Worm (Caenorhabditis elegans) whole organism, young adult: ENCODE results near the gene lgc-24.

ENCODE experiments used
- B0019.2 ChIP-seq: fragments of 200-800 bp; sonication (Bioruptor generic); conservative IDR thresholded peaks from 2 replicates; pipeline ENCODE4 v1.3.6; 2022; ENCODE audit warnings: missing genetic modification reagents, missing genetic modification characterization, missing compliant biosample characterization
- B0035.1 ChIP-seq: sonication (generic microtip); optimal IDR thresholded peaks from 2 replicates; lab custom pipeline; 2016; ENCODE audit warnings: missing genetic modification characterization, mild to moderate bottlenecking, missing compliant biosample characterization, missing genotype, missing genetic modification reagents
- B0336.3 ChIP-seq: fragments of 200-800 bp; sonication (Bioruptor generic); IDR thresholded peaks from 2 replicates; pipeline ENCODE4 v1.3.6; 2022; ENCODE audit warnings: missing genetic modification characterization, missing compliant biosample characterization
- C17E4.6 ChIP-seq: fragments of 200-800 bp; sonication (Bioruptor generic); IDR thresholded peaks from 2 replicates; pipeline ENCODE4 v1.3.6; 2022; ENCODE audit warnings: missing genetic modification reagents, missing genetic modification characterization, missing compliant biosample characterization
- F52B5.7 ChIP-seq: sonication (generic microtip); optimal IDR thresholded peaks from 2 replicates; lab custom pipeline; 2016; ENCODE audit warnings: mild to moderate bottlenecking, missing genetic modification characterization, missing compliant biosample characterization
- F57C9.4 ChIP-seq: sonication (generic microtip); optimal IDR thresholded peaks from 2 replicates; lab custom pipeline; 2017; ENCODE audit warnings: mild to moderate bottlenecking, missing genetic modification characterization, missing compliant biosample characterization
- K11D2.4 ChIP-seq: fragments of 200-800 bp; sonication (Bioruptor generic); IDR thresholded peaks from 2 replicates; pipeline ENCODE4 v1.3.6; 2022; ENCODE audit warnings: missing genetic modification reagents, missing genetic modification characterization, missing compliant biosample characterization
- K12H6.12 ChIP-seq: fragments of 200-800 bp; sonication (Bioruptor generic); optimal IDR thresholded peaks from 2 replicates; lab custom pipeline; 2018; ENCODE audit warnings: mild to moderate bottlenecking, missing genetic modification characterization, missing compliant biosample characterization
- T07F8.4 ChIP-seq: sonication (generic microtip); optimal IDR thresholded peaks from 2 replicates; lab custom pipeline; 2016; ENCODE audit warnings: mild to moderate bottlenecking, missing genetic modification characterization, moderate library complexity, missing compliant biosample characterization
- Y53F4B.3 ChIP-seq: fragments of 200-800 bp; sonication (Bioruptor generic); IDR thresholded peaks from 2 replicates; pipeline ENCODE4 v1.3.6; 2022; ENCODE audit warnings: missing genetic modification reagents, missing genetic modification characterization, missing compliant biosample characterization
- Y56A3A.18 ChIP-seq: fragments of 200-800 bp; sonication (Bioruptor generic); IDR thresholded peaks from 2 replicates; pipeline ENCODE4 v1.3.6; 2022; ENCODE audit warnings: missing genetic modification reagents, missing genetic modification characterization, missing compliant biosample characterization
- ama-1 ChIP-seq, 3 experiments: fragments of 150-350 bp in 1 of 3; sonication (generic microtip) in 2 of 3; optimal IDR thresholded peaks; 2 replicates each; lab custom pipeline; 2014 to 2018; ENCODE audit warnings: missing biosample characterization in 2 of 3, missing genetic modification characterization in 2 of 3, missing genetic modification reagents in 2 of 3
- aptf-3 ChIP-seq: fragments of 200-800 bp; sonication (Bioruptor generic); IDR thresholded peaks from 2 replicates; pipeline ENCODE4 v1.3.6; 2022; ENCODE audit warnings: missing genetic modification characterization, missing compliant biosample characterization
- attf-3 ChIP-seq: fragments of 200-800 bp; sonication (Bioruptor generic); conservative IDR thresholded peaks from 2 replicates; pipeline ENCODE4 v1.3.6; 2022; ENCODE audit warnings: missing genetic modification reagents, missing genetic modification characterization, missing compliant biosample characterization
- attf-6 ChIP-seq: fragments of 200-800 bp; sonication (Bioruptor generic); IDR thresholded peaks from 2 replicates; pipeline ENCODE4 v1.3.6; 2022; ENCODE audit warnings: missing genetic modification reagents, missing genetic modification characterization, missing compliant biosample characterization
- bed-2 ChIP-seq: fragments of 200-800 bp; sonication (Bioruptor generic); IDR thresholded peaks from 2 replicates; pipeline ENCODE4 v1.3.6; 2022; ENCODE audit warnings: missing genetic modification reagents, missing genetic modification characterization, missing compliant biosample characterization
- ccch-3 ChIP-seq: fragments of 200-800 bp; sonication (Bioruptor generic); optimal IDR thresholded peaks from 2 replicates; lab custom pipeline; 2018; ENCODE audit warnings: mild to moderate bottlenecking, missing genetic modification characterization, missing compliant biosample characterization
- cebp-1 ChIP-seq, 2 experiments: fragments of 200-800 bp in 1 of 2; sonication (Bioruptor generic) in 1 of 2; sonication (generic microtip) in 1 of 2; IDR thresholded peaks in 1 of 2; optimal IDR thresholded peaks in 1 of 2; 2 replicates each; pipeline versions ENCODE4 v1.3.6 to Lab custom; 2017 to 2022; ENCODE audit warnings: missing compliant biosample characterization in 2 of 2, missing genetic modification characterization in 2 of 2, mild to moderate bottlenecking in 1 of 2, missing genetic modification reagents in 1 of 2, moderate library complexity in 1 of 2
- ceh-100 ChIP-seq: fragments of 200-800 bp; sonication (Bioruptor generic); IDR thresholded peaks from 2 replicates; pipeline ENCODE4 v1.3.6; 2022; ENCODE audit warnings: missing genetic modification reagents, missing genetic modification characterization, missing compliant biosample characterization
- ceh-58 ChIP-seq: fragments of 200-800 bp; sonication (Bioruptor generic); IDR thresholded peaks from 2 replicates; pipeline ENCODE4 v1.3.6; 2022; ENCODE audit warnings: missing genetic modification characterization, missing compliant biosample characterization
- ceh-91 ChIP-seq: fragments of 200-800 bp; sonication (Bioruptor generic); IDR thresholded peaks from 2 replicates; pipeline ENCODE4 v1.3.6; 2022; ENCODE audit warnings: missing genetic modification reagents, missing genetic modification characterization, missing compliant biosample characterization
- chd-7 ChIP-seq: sonication (generic microtip); optimal IDR thresholded peaks from 2 replicates; lab custom pipeline; 2016; ENCODE audit warnings: mild to moderate bottlenecking, missing genetic modification characterization, moderate library complexity, missing compliant biosample characterization
- die-1 ChIP-seq: sonication (generic microtip); optimal IDR thresholded peaks from 2 replicates; lab custom pipeline; 2016; ENCODE audit warnings: missing genotype, mild to moderate bottlenecking, missing genetic modification characterization, missing compliant biosample characterization
- dox-1 ChIP-seq: fragments of 200-800 bp; sonication (Bioruptor generic); IDR thresholded peaks from 2 replicates; pipeline ENCODE4 v1.3.6; 2022; ENCODE audit warnings: missing genetic modification reagents, missing genetic modification characterization, missing compliant biosample characterization
- gei-17 ChIP-seq: fragments of 200-800 bp; sonication (Bioruptor generic); optimal IDR thresholded peaks from 2 replicates; lab custom pipeline; 2018; ENCODE audit warnings: mild to moderate bottlenecking, missing genetic modification characterization, missing compliant biosample characterization
- hlh-12 ChIP-seq: sonication (generic microtip); optimal IDR thresholded peaks from 2 replicates; lab custom pipeline; 2016; ENCODE audit warnings: missing genetic modification characterization, missing compliant biosample characterization
- hlh-26 ChIP-seq: fragments of 200-800 bp; sonication (Bioruptor generic); conservative IDR thresholded peaks from 2 replicates; pipeline ENCODE4 v1.3.6; 2022; ENCODE audit warnings: missing genetic modification reagents, missing genetic modification characterization, missing compliant biosample characterization
- hmg-1.2 ChIP-seq: fragments of 200-800 bp; sonication (Bioruptor generic); IDR thresholded peaks from 2 replicates; pipeline ENCODE4 v1.3.6; 2022; ENCODE audit warnings: missing genetic modification reagents, missing genetic modification characterization, missing compliant biosample characterization
- hrde-1 ChIP-seq: sonication (generic microtip); optimal IDR thresholded peaks from 2 replicates; lab custom pipeline; 2016; ENCODE audit warnings: missing genetic modification characterization, mild to moderate bottlenecking, missing compliant biosample characterization, moderate library complexity, missing genotype, missing genetic modification reagents, borderline replicate concordance
- let-526 ChIP-seq: fragments of 200-800 bp; sonication (Bioruptor generic); IDR thresholded peaks from 2 replicates; pipeline ENCODE4 v1.3.6; 2022; ENCODE audit warnings: missing genetic modification reagents, missing genetic modification characterization, missing compliant biosample characterization
- lin-35 ChIP-seq, 3 experiments: fragments of 150-350 bp in 2 of 3; sonication (generic microtip) in 1 of 3; optimal IDR thresholded peaks; 2 replicates each; lab custom pipeline; 2014 to 2018; ENCODE audit warnings: missing biosample characterization in 3 of 3, missing genetic modification characterization in 3 of 3, missing genetic modification reagents in 3 of 3
- lin-40 ChIP-seq: sonication (generic microtip); optimal IDR thresholded peaks from 2 replicates; lab custom pipeline; 2016; ENCODE audit warnings: missing genetic modification characterization, mild to moderate bottlenecking, missing compliant biosample characterization, missing genotype, missing genetic modification reagents
- madf-6 ChIP-seq: fragments of 200-800 bp; sonication (Bioruptor generic); IDR thresholded peaks from 2 replicates; pipeline ENCODE4 v1.3.6; 2022; ENCODE audit warnings: missing genetic modification reagents, missing genetic modification characterization, missing compliant biosample characterization
- madf-8 ChIP-seq: fragments of 200-800 bp; sonication (Bioruptor generic); conservative IDR thresholded peaks from 2 replicates; pipeline ENCODE4 v1.3.6; 2022; ENCODE audit warnings: missing genetic modification reagents, missing genetic modification characterization, missing compliant biosample characterization
- mcd-1 ChIP-seq: fragments of 200-800 bp; sonication (Bioruptor generic); IDR thresholded peaks from 2 replicates; pipeline ENCODE4 v1.3.6; 2022; ENCODE audit warnings: missing genetic modification reagents, missing genetic modification characterization, missing compliant biosample characterization
- nfya-1 ChIP-seq: sonication (generic microtip); optimal IDR thresholded peaks from 2 replicates; lab custom pipeline; 2017; ENCODE audit warnings: antibody characterized with exemption, missing compliant biosample characterization, missing genetic modification characterization, borderline replicate concordance; ENCODE audit not compliant: insufficient read depth
- nhr-179 ChIP-seq: sonication (generic microtip); optimal IDR thresholded peaks from 2 replicates; lab custom pipeline; 2016; ENCODE audit warnings: mild to moderate bottlenecking, missing genetic modification characterization, missing compliant biosample characterization
- pbrm-1 ChIP-seq: fragments of 200-800 bp; sonication (Bioruptor generic); IDR thresholded peaks from 2 replicates; pipeline ENCODE4 v1.3.6; 2022; ENCODE audit warnings: missing genetic modification reagents, missing genetic modification characterization, missing compliant biosample characterization
- sea-2 ChIP-seq: fragments of 200-800 bp; sonication (Bioruptor generic); IDR thresholded peaks from 2 replicates; pipeline ENCODE4 v1.3.6; 2022; ENCODE audit warnings: missing genetic modification characterization, missing compliant biosample characterization
- snpc-4 ChIP-seq, 5 experiments: fragments of 150-350 bp in 1 of 5; sonication (generic microtip) in 4 of 5; optimal IDR thresholded peaks; 2 replicates each; lab custom pipeline; 2014 to 2018; ENCODE audit warnings: missing genetic modification characterization in 5 of 5, missing biosample characterization in 3 of 5, antibody characterized with exemption in 2 of 5, mild to moderate bottlenecking in 2 of 5, missing compliant biosample characterization in 2 of 5, missing genotype in 2 of 5, moderate library complexity in 2 of 5, missing genetic modification reagents in 1 of 5
- tbp1 ChIP-seq: fragments of 200-800 bp; sonication (Bioruptor generic); optimal IDR thresholded peaks from 2 replicates; lab custom pipeline; 2018; ENCODE audit warnings: mild to moderate bottlenecking, missing genetic modification characterization, missing compliant biosample characterization
- tbx-9 ChIP-seq: sonication (generic microtip); optimal IDR thresholded peaks from 2 replicates; lab custom pipeline; 2016; ENCODE audit warnings: borderline replicate concordance, missing genetic modification characterization, inconsistent platforms, missing compliant biosample characterization
- unc-62 ChIP-seq: fragments of 150-350 bp; optimal IDR thresholded peaks from 2 replicates; lab custom pipeline; 2014; ENCODE audit warnings: missing biosample characterization, missing genetic modification reagents, missing genetic modification characterization
- xnd-1 ChIP-seq: sonication (generic microtip); optimal IDR thresholded peaks from 2 replicates; lab custom pipeline; 2016; ENCODE audit warnings: missing genotype, missing genetic modification reagents, missing genetic modification characterization, missing compliant biosample characterization
- ztf-25 ChIP-seq: fragments of 200-800 bp; sonication (Bioruptor generic); IDR thresholded peaks from 2 replicates; pipeline ENCODE4 v1.3.6; 2022; ENCODE audit warnings: missing genetic modification reagents, missing genetic modification characterization, missing compliant biosample characterization
- ztf-3 ChIP-seq: fragments of 200-800 bp; sonication (Bioruptor generic); optimal IDR thresholded peaks from 2 replicates; lab custom pipeline; 2018; ENCODE audit warnings: mild to moderate bottlenecking, missing genetic modification characterization, missing compliant biosample characterization

lgc-24 gene

ce11 chrX:12106004-12106403 lies 37.7 kb downstream of the lgc-24 start (continued):
- no peak for TF ChIP-seq ama-1 (optimal IDR thresholded peaks at IDR 0.05; lab: Kevin White, UChicago)
- peak in 1 of 2 experiments; percentile 90 for TF ChIP-seq ama-1 (GFP tag; optimal IDR thresholded peaks at IDR 0.05; lab: Kevin White, UChicago)
- no peak for TF ChIP-seq snpc-4 (GFP tag; optimal IDR thresholded peaks at IDR 0.05; lab: Kevin White, UChicago)
- peak in 2 of 4 experiments; percentile 75 to 87 for TF ChIP-seq snpc-4 (tag; optimal IDR thresholded peaks at IDR 0.05; lab: Kevin White, UChicago)
- peak; percentile 85; the same call in 1 of the 2 replicates for TF ChIP-seq sea-2 (GFP tag; lab: Robert Waterston, UW)
- peak; percentile 72 for TF ChIP-seq mcd-1
- no peak; the same call in 1 of the 2 replicates for TF ChIP-seq dox-1 (GFP tag; lab: Robert Waterston, UW)
- TF ChIP-seq nhr-179 (tag; lab: Kevin White, UChicago) = no peak
- peak; percentile 73 for TF ChIP-seq tbx-9 (tag; lab: Kevin White, UChicago)
- TF ChIP-seq hrde-1 (tag; lab: Kevin White, UChicago) = peak; percentile 47
- TF ChIP-seq ztf-3 (GFP tag; lab: Kevin White, UChicago) = peak; percentile 67
- peak; percentile 88 for TF ChIP-seq lin-40 (tag; lab: Kevin White, UChicago)
- peak; percentile 98 for TF ChIP-seq ztf-25 (GFP tag; lab: Robert Waterston, UW)
- 0 out of 2 replicates have a peak, but pooled peaks have one; percentile 47 for TF ChIP-seq bed-2 (GFP tag; lab: Robert Waterston, UW)
- TF ChIP-seq F57C9.4 (tag; lab: Kevin White, UChicago) = no peak
- peak; percentile 92 for TF ChIP-seq let-526
- peak; percentile 90 for TF ChIP-seq pbrm-1 (GFP tag; lab: Robert Waterston, UW)
- TF ChIP-seq ceh-58 = no peak
- peak; percentile 40; the same call in 1 of the 2 replicates for TF ChIP-seq cebp-1 (GFP tag; IDR thresholded peaks at IDR 0.05; lab: Robert Waterston, UW)
- TF ChIP-seq cebp-1 (tag; optimal IDR thresholded peaks at IDR 0.05; lab: Kevin White, UChicago) = no peak
- TF ChIP-seq ccch-3 = peak; percentile 12
- TF ChIP-seq gei-17 (GFP tag; lab: Kevin White, UChicago) = peak; percentile 84
- peak; percentile 60; the same call in 1 of the 2 replicates for TF ChIP-seq attf-6
- TF ChIP-seq C17E4.6 = no peak
- peak; percentile 79 for TF ChIP-seq K12H6.12 (tag; lab: Kevin White, UChicago)
- TF ChIP-seq unc-62 (GFP tag; lab: Kevin White, UChicago) = no peak
- no peak for TF ChIP-seq nfya-1
- peak; percentile 87 for TF ChIP-seq hlh-12 (tag; lab: Kevin White, UChicago)
- TF ChIP-seq madf-8 = no peak
- peak; percentile 87 for TF ChIP-seq F52B5.7 (tag; lab: Kevin White, UChicago)
- TF ChIP-seq K11D2.4 = peak; percentile 88
- TF ChIP-seq attf-3 (GFP tag; lab: Robert Waterston, UW) = peak; percentile 40; the same call in 1 of the 2 replicates
- no peak for TF ChIP-seq ceh-91 (GFP tag; lab: Robert Waterston, UW)
- no peak; the same call in 1 of the 2 replicates for TF ChIP-seq B0019.2
- TF ChIP-seq T07F8.4 (tag; lab: Kevin White, UChicago) = peak; percentile 87
- TF ChIP-seq xnd-1 (tag; lab: Kevin White, UChicago) = no peak
- TF ChIP-seq lin-35 (GFP tag; optimal IDR thresholded peaks at IDR 0.05; lab: Kevin White, UChicago) = peak in 1 of 3 experiments; percentile 89
- TF ChIP-seq aptf-3 = no peak
- peak; percentile 84 for TF ChIP-seq Y53F4B.3 (GFP tag; lab: Robert Waterston, UW)
- peak; percentile 98 for TF ChIP-seq die-1 (tag; lab: Kevin White, UChicago)
- TF ChIP-seq B0035.1 (tag; lab: Kevin White, UChicago) = peak; percentile 88
- TF ChIP-seq ceh-100 (GFP tag; lab: Robert Waterston, UW) = peak; percentile 52
- peak; percentile 89 for TF ChIP-seq hmg-1.2 (GFP tag; lab: Robert Waterston, UW)
- TF ChIP-seq tbp1 (GFP tag; lab: Kevin White, UChicago) = peak; percentile 99
- TF ChIP-seq hlh-26 (GFP tag; lab: Robert Waterston, UW) = no peak
- TF ChIP-seq madf-6 = no peak
- peak; percentile 96 for TF ChIP-seq Y56A3A.18 (GFP tag; lab: Robert Waterston, UW)
- peak; percentile 92 for TF ChIP-seq chd-7 (tag; lab: Kevin White, UChicago)
- TF ChIP-seq B0336.3 = no peak
